Worm (Caenorhabditis elegans) whole organism, early embryonic: ENCODE data around the gene F23A7.3.
A peak's percentile ranks its signal among the peaks of the same experiment; 100 is the strongest.
"Not testable (repeated sequence)": the region's sequence is repeated elsewhere in the genome, so short reads cannot be mapped to it uniquely, and the experiment has no call there.

Experiments used
- B0310.2 ChIP-seq: sonication (generic microtip); optimal IDR thresholded peaks from 2 replicates; lab custom pipeline; 2016; ENCODE audit warnings: mild to moderate bottlenecking, missing genetic modification characterization, missing compliant biosample characterization
- F13C5.2 ChIP-seq: sonication (generic microtip); optimal IDR thresholded peaks from 2 replicates; lab custom pipeline; 2017; ENCODE audit warnings: mild to moderate bottlenecking, missing genetic modification characterization, inconsistent platforms, missing compliant biosample characterization
- aly-1 ChIP-seq: sonication (generic microtip); optimal IDR thresholded peaks from 2 replicates; lab custom pipeline; 2016; ENCODE audit warnings: missing genetic modification characterization, missing compliant biosample characterization
- ama-1 ChIP-seq: fragments of 150-350 bp; optimal IDR thresholded peaks from 2 replicates; lab custom pipeline; 2014
- ceh-13 ChIP-seq: fragments of 200-800 bp; sonication (Bioruptor generic); optimal IDR thresholded peaks from 2 replicates; lab custom pipeline; 2018; ENCODE audit warnings: mild to moderate bottlenecking, missing genetic modification characterization, missing compliant biosample characterization
- ceh-36 ChIP-seq: sonication (generic microtip); optimal IDR thresholded peaks from 2 replicates; lab custom pipeline; 2016; ENCODE audit warnings: missing genetic modification characterization, inconsistent platforms, missing compliant biosample characterization
- ets-7 ChIP-seq: sonication (generic microtip); optimal IDR thresholded peaks from 2 replicates; lab custom pipeline; 2016; ENCODE audit warnings: missing genotype, missing genetic modification characterization, missing compliant biosample characterization
- flt-1 ChIP-seq: fragments of 200-800 bp; sonication (Bioruptor generic); IDR thresholded peaks from 2 replicates; pipeline ENCODE4 v1.3.6; 2022; ENCODE audit warnings: missing genetic modification characterization, missing compliant biosample characterization
- hmbx-1 ChIP-seq: sonication (generic microtip); optimal IDR thresholded peaks from 2 replicates; lab custom pipeline; 2016; ENCODE audit warnings: mild to moderate bottlenecking, missing genetic modification characterization, missing compliant biosample characterization
- hmg-4 ChIP-seq: fragments of 200-800 bp; sonication (Bioruptor generic); optimal IDR thresholded peaks from 2 replicates; lab custom pipeline; 2018; ENCODE audit warnings: mild to moderate bottlenecking, missing genetic modification characterization, missing compliant biosample characterization
- hnd-1 ChIP-seq: sonication (generic microtip); optimal IDR thresholded peaks from 2 replicates; lab custom pipeline; 2016; ENCODE audit warnings: missing genetic modification characterization, missing compliant biosample characterization
- pes-1 ChIP-seq: fragments of 200-800 bp; sonication (Bioruptor generic); IDR thresholded peaks from 2 replicates; pipeline ENCODE4 v1.3.6; 2022; ENCODE audit warnings: missing genetic modification reagents, missing genetic modification characterization, missing compliant biosample characterization
- scrt-1 ChIP-seq: fragments of 200-800 bp; sonication (Bioruptor generic); IDR thresholded peaks from 2 replicates; pipeline ENCODE4 v1.3.6; 2022; ENCODE audit warnings: missing genetic modification characterization, missing compliant biosample characterization
- sea-1 ChIP-seq: fragments of 200-800 bp; sonication (Bioruptor generic); conservative IDR thresholded peaks from 2 replicates; pipeline ENCODE4 v1.3.6; 2022; ENCODE audit warnings: missing genetic modification characterization, missing compliant biosample characterization
- tbx-11 ChIP-seq: fragments of 200-800 bp; sonication (Bioruptor generic); IDR thresholded peaks from 2 replicates; pipeline ENCODE4 v1.3.6; 2022; ENCODE audit warnings: missing genetic modification characterization, missing compliant biosample characterization
- tbx-37 ChIP-seq: fragments of 200-800 bp; sonication (Bioruptor generic); conservative IDR thresholded peaks from 2 replicates; pipeline ENCODE4 v1.3.6; 2022; ENCODE audit warnings: missing genetic modification reagents, missing genetic modification characterization, missing compliant biosample characterization
- tra-4 ChIP-seq: sonication (generic microtip); optimal IDR thresholded peaks from 2 replicates; lab custom pipeline; 2017; ENCODE audit warnings: missing genetic modification characterization, missing compliant biosample characterization

F23A7.3 gene

DNA sequence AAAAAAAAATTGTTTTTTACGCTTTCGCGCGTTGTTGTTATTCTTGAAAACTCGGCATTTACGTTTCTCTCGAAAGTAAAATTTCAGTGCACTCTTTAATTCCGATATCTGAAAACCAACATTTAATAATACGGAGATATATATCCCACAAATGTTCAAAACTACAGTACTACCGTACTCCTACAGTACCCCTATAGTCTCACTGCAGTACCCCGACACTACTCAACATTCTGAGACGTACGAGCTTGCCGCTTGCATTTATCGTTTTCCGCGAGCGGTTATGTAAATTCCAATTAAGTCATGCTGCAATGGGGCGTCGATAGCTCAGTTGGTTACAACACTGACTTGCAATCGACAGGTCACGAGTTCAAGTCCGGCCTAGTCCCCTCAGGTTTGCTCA lies 6.7 kb upstream of the F23A7.3 start, which contains the start of gene F23A7.8:
Gene F23A7.8, plus strand, starts transcription at position 301 of the 400 bp plus-strand sequence.
- not testable (repeated sequence) for TF ChIP-seq aly-1 (tag; lab: Kevin White, UChicago); pes-1 (GFP tag; lab: Robert Waterston, UW); B0310.2

DNA sequence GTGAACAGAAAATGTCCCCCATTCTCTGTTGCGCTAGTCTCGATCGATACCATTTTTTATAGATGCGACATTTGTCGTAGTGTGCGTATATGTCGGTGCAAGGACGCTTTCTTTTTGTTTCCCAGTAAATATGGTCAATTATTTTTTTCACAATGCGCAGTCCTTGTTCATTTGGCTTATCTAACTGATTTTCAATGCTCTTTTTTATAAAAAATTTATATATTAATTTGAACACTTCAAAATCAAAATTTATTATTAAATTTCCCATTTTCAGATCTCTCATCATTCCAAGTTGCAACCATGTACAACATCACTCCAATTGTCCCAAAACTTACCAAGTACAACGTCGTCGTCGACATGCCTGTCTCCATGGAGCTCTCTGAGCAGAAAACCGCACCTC lies 2.7 kb upstream of the F23A7.3 start, which contains the start of gene F23A7.1:
Gene F23A7.1, plus strand, starts transcription at position 301 of the 400 bp plus-strand sequence.
- no peak for TF ChIP-seq hmbx-1 (tag; lab: Kevin White, UChicago)
- no peak for TF ChIP-seq F13C5.2 (tag; lab: Kevin White, UChicago)
- no peak for TF ChIP-seq scrt-1 (GFP tag; lab: Robert Waterston, UW)
- no peak for TF ChIP-seq pes-1 (GFP tag; lab: Robert Waterston, UW)
- TF ChIP-seq hmg-4 (GFP tag; lab: Kevin White, UChicago), result no peak
- TF ChIP-seq flt-1 (GFP tag; lab: Robert Waterston, UW), result no peak
- TF ChIP-seq tra-4 (tag; lab: Kevin White, UChicago), result no peak
- no peak for TF ChIP-seq tbx-11 (GFP tag; lab: Robert Waterston, UW)
- no peak for TF ChIP-seq hnd-1 (tag; lab: Kevin White, UChicago)
- no peak for TF ChIP-seq sea-1 (GFP tag; lab: Robert Waterston, UW)
- no peak for TF ChIP-seq ceh-36 (tag; lab: Kevin White, UChicago)
- TF ChIP-seq B0310.2, result no peak
- no peak for TF ChIP-seq ets-7 (tag; lab: Kevin White, UChicago)
- TF ChIP-seq tbx-37 (GFP tag; lab: Robert Waterston, UW), result no peak
- TF ChIP-seq ceh-13 (GFP tag; lab: Kevin White, UChicago), result no peak
- TF ChIP-seq aly-1 (tag; lab: Kevin White, UChicago), result no peak
- no peak for TF ChIP-seq ama-1 (lab: Kevin White, UChicago)

DNA sequence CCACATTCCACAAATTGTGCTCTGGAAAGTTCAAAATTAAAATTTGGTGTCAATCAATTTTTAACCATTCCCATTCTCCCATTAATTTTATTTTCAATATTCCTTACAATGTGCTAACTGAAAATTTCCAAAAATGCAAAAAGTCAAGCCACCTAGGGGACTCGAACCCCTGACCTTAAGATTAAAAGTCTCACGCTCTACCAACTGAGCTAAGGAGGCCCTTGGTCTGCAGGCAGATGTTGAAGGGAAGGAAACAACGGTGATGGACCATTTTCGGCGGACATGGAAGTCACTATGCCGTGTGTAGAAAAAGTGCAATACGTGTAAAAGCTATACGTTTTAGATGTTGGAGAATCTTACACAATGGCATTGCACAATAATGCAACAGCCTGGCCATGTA lies 2.1 kb upstream of the F23A7.3 start:
- TF ChIP-seq ceh-13 (GFP tag; lab: Kevin White, UChicago) (peak; percentile 7), scrt-1 (GFP tag; lab: Robert Waterston, UW) (no peak), pes-1 (GFP tag; lab: Robert Waterston, UW) (peak; percentile 54; the same call in 1 of the 2 replicates)

DNA sequence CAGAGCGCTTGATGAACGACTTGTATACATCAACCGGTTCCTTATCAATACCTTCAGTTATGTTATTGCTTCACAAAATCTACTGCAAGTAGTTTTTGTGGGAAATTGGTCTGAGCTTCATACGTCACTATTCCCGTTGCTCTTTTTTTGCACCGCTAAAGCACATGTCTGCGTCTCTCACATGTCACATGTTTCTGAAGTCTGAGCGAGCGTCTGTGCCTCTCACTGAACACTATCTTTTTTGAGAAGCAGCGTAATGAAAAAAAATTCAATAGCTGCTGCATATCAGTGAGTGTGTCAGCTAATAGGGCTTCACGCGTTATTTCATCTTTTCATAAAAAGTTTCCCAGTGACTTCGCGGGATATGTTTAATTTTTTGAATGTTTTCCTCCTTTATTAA lies 1.5 kb upstream of the F23A7.3 start:
- TF ChIP-seq tbx-11 (GFP tag; lab: Robert Waterston, UW) (no peak), tra-4 (tag; lab: Kevin White, UChicago) (no peak), hmg-4 (GFP tag; lab: Kevin White, UChicago) (no peak), F13C5.2 (tag; lab: Kevin White, UChicago) (no peak), flt-1 (GFP tag; lab: Robert Waterston, UW) (no peak), pes-1 (GFP tag; lab: Robert Waterston, UW) (no peak), ceh-13 (GFP tag; lab: Kevin White, UChicago) (no peak), tbx-37 (GFP tag; lab: Robert Waterston, UW) (no peak), hnd-1 (tag; lab: Kevin White, UChicago) (no peak), ets-7 (tag; lab: Kevin White, UChicago) (no peak)

DNA sequence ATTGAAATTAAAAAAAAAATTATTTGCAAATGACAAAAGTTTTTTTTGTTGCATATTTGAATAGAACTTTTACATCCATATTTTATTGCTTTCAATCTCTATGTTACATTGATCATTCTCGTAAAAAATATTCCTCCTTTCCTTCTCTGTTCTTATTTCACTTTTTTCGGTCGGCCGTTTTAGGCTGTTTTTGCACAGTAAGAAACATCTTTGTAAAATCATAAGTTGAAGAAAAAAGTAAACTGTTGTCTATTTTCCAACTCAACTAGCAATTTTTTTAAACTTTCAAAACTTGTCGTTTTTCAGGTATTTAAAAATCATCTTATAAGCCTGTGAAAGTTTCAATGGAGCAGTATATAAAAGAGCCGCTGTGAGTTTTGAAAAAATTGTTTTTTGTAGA lies 8.8 kb downstream of the F23A7.3 start, which contains the start of gene F23A7.5:
Gene F23A7.5, plus strand, starts transcription at position 301 of the 400 bp plus-strand sequence.
- TF ChIP-seq B0310.2 (no peak), ama-1 (lab: Kevin White, UChicago) (no peak)

DNA sequence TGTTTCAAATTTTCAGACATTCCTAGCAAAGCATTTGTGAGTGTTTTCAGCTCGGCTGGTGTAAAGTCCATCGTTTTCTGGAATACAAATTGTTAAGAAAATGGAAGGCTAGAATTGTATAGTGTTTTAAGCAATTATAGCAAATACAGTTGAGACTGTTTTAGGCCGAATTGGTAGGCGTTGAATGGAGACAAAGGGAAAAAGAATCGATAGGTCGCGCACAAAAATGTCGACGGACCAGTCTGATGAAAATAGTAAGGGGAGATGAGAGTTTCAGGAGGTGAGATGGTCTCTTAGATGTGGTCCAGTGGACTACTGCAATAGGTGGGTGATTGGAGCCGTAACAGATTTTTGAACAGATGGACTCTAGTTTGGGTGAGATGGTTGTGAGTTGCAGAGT lies 20.8 kb downstream of the F23A7.3 start:
- TF ChIP-seq aly-1 (tag; lab: Kevin White, UChicago) (no peak), flt-1 (GFP tag; lab: Robert Waterston, UW) (no peak), hmg-4 (GFP tag; lab: Kevin White, UChicago) (no peak), B0310.2 (no peak), tbx-37 (GFP tag; lab: Robert Waterston, UW) (no peak), ceh-13 (GFP tag; lab: Kevin White, UChicago) (no peak), ama-1 (lab: Kevin White, UChicago) (no peak), ceh-36 (tag; lab: Kevin White, UChicago) (no peak), tbx-11 (GFP tag; lab: Robert Waterston, UW) (no peak), tra-4 (tag; lab: Kevin White, UChicago) (no peak), ets-7 (tag; lab: Kevin White, UChicago) (no peak), F13C5.2 (tag; lab: Kevin White, UChicago) (no peak), hmbx-1 (tag; lab: Kevin White, UChicago) (no peak), scrt-1 (GFP tag; lab: Robert Waterston, UW) (no peak), sea-1 (GFP tag; lab: Robert Waterston, UW) (no peak), hnd-1 (tag; lab: Kevin White, UChicago) (no peak), pes-1 (GFP tag; lab: Robert Waterston, UW) (no peak)

DNA sequence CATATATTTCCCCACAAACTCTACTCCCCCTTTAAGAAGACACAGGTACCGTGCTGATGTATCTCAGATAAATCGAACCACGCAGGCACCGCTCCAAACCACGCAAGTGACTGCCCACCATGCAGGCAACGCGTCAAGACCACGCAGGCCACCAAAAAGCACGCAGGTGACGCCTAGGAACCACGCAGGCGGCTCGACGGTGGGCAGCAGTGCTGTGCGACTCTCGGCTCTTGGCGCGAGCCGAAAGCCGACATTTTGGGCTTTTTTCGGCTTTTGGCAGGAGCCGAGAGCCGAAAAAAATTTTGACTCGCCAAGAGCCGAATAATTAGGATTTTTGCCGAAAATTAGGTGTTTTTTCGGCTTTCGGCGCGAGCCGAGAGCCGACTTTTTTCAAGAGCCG lies 23.3 kb downstream of the F23A7.3 start:
- no peak for TF ChIP-seq tbx-11 (GFP tag; lab: Robert Waterston, UW)
- no peak for TF ChIP-seq ceh-13 (GFP tag; lab: Kevin White, UChicago)
- no peak for TF ChIP-seq ets-7 (tag; lab: Kevin White, UChicago)
- TF ChIP-seq pes-1 (GFP tag; lab: Robert Waterston, UW), result no peak
- no peak for TF ChIP-seq ama-1 (lab: Kevin White, UChicago)
- TF ChIP-seq flt-1 (GFP tag; lab: Robert Waterston, UW), result no peak
- TF ChIP-seq tra-4 (tag; lab: Kevin White, UChicago), result no peak
- no peak for TF ChIP-seq aly-1 (tag; lab: Kevin White, UChicago)
- TF ChIP-seq hmbx-1 (tag; lab: Kevin White, UChicago), result no peak
- TF ChIP-seq B0310.2, result no peak
- no peak for TF ChIP-seq tbx-37 (GFP tag; lab: Robert Waterston, UW)
- TF ChIP-seq F13C5.2 (tag; lab: Kevin White, UChicago), result no peak
- no peak for TF ChIP-seq sea-1 (GFP tag; lab: Robert Waterston, UW)
- no peak for TF ChIP-seq ceh-36 (tag; lab: Kevin White, UChicago)
- TF ChIP-seq hnd-1 (tag; lab: Kevin White, UChicago), result no peak
- TF ChIP-seq hmg-4 (GFP tag; lab: Kevin White, UChicago), result no peak
- no peak for TF ChIP-seq scrt-1 (GFP tag; lab: Robert Waterston, UW)
